Fruit fly (Drosophila melanogaster) whole organism, embryonic: ENCODE results near the gene CG14840.

ENCODE experiments used
- Ada2b ChIP-seq: fragments of 200-800 bp; sonication (Bioruptor generic); IDR thresholded peaks from 2 replicates; pipeline ENCODE4 v1.3.6; 2022; ENCODE audit warnings: missing biosample characterization, missing genetic modification characterization
- Blimp-1 ChIP-seq: fragments of 200-800 bp; sonication (Bioruptor generic); optimal IDR thresholded peaks from 3 replicates; lab custom pipeline; 2018; ENCODE audit warnings: missing biosample characterization, missing genetic modification characterization, mild to moderate bottlenecking, moderate library complexity, missing genetic modification reagents
- CG1024 ChIP-seq: fragments of 200-800 bp; sonication (Bioruptor generic); IDR thresholded peaks from 2 replicates; pipeline ENCODE4 v1.3.6; 2022; ENCODE audit warnings: missing biosample characterization, missing genetic modification characterization
- CG11696 ChIP-seq: fragments of 200-800 bp; sonication (Bioruptor generic); IDR thresholded peaks from 2 replicates; pipeline ENCODE4 v1.3.6; 2022; ENCODE audit warnings: missing biosample characterization, missing genetic modification characterization
- CG12391 ChIP-seq: fragments of 200-800 bp; sonication (Bioruptor generic); optimal IDR thresholded peaks from 3 replicates; lab custom pipeline; 2018; ENCODE audit warnings: missing biosample characterization, mild to moderate bottlenecking, missing genetic modification characterization, moderate library complexity
- CG12659 ChIP-seq: fragments of 200-800 bp; sonication (Bioruptor generic); optimal IDR thresholded peaks from 3 replicates; lab custom pipeline; 2017; ENCODE audit warnings: mild to moderate bottlenecking, missing biosample characterization, missing genetic modification reagents, missing genetic modification characterization
- CG15269 ChIP-seq: fragments of 200-800 bp; sonication (Bioruptor generic); optimal IDR thresholded peaks from 2 replicates; lab custom pipeline; 2018; ENCODE audit warnings: missing biosample characterization, mild to moderate bottlenecking, missing genetic modification characterization, moderate library complexity
- CG16813 ChIP-seq: fragments of 200-800 bp; sonication (Bioruptor generic); IDR thresholded peaks from 3 replicates; pipeline ENCODE4 v1.3.6; 2022; ENCODE audit warnings: missing biosample characterization, missing genetic modification characterization; ENCODE audit not compliant: partially characterized antibody
- CG17385 ChIP-seq: fragments of 200-800 bp; sonication (Bioruptor generic); optimal IDR thresholded peaks from 3 replicates; lab custom pipeline; 2018; ENCODE audit warnings: missing biosample characterization, mild to moderate bottlenecking, missing genetic modification characterization
- CG18262 ChIP-seq: fragments of 200-800 bp; optimal IDR thresholded peaks from 3 replicates; lab custom pipeline; 2019; ENCODE audit warnings: missing biosample characterization, mild to moderate bottlenecking, missing genetic modification characterization, moderate library complexity
- CG18476 ChIP-seq: fragments of 200-800 bp; sonication (Bioruptor generic); optimal IDR thresholded peaks from 2 replicates; lab custom pipeline; 2016; ENCODE audit warnings: missing biosample characterization, mild to moderate bottlenecking, missing genetic modification characterization
- CG18599 ChIP-seq: fragments of 200-800 bp; sonication (Bioruptor generic); optimal IDR thresholded peaks from 3 replicates; lab custom pipeline; 2017; ENCODE audit warnings: missing biosample characterization, missing genetic modification characterization, mild to moderate bottlenecking, moderate library complexity, missing genetic modification reagents
- CG2712 ChIP-seq: fragments of 200-800 bp; optimal IDR thresholded peaks from 3 replicates; lab custom pipeline; 2019; ENCODE audit warnings: missing biosample characterization, mild to moderate bottlenecking, missing genetic modification characterization, moderate library complexity
- CG31365 ChIP-seq: fragments of 200-800 bp; sonication (Bioruptor generic); optimal IDR thresholded peaks from 2 replicates; lab custom pipeline; 2018; ENCODE audit warnings: missing biosample characterization, mild to moderate bottlenecking, missing genetic modification characterization
- CG3726 ChIP-seq: fragments of 200-800 bp; sonication (Bioruptor generic); IDR thresholded peaks from 3 replicates; pipeline ENCODE4, ENCODE4 v1.3.6; 2022; ENCODE audit warnings: missing biosample characterization, missing genetic modification characterization
- CG42726 ChIP-seq: fragments of 200-800 bp; sonication (Bioruptor generic); IDR thresholded peaks from 2 replicates; pipeline ENCODE4 v1.3.6; 2022; ENCODE audit warnings: missing biosample characterization, missing genetic modification characterization; ENCODE audit not compliant: partially characterized antibody
- CG5953 ChIP-seq: fragments of 200-800 bp; sonication (Bioruptor generic); IDR thresholded peaks from 2 replicates; pipeline ENCODE4 v1.3.6; 2022; ENCODE audit warnings: missing biosample characterization, missing genetic modification characterization
- CG6254 ChIP-seq: fragments of 200-800 bp; sonication (Bioruptor generic); optimal IDR thresholded peaks from 3 replicates; lab custom pipeline; 2017; ENCODE audit warnings: mild to moderate bottlenecking, missing biosample characterization, missing genetic modification reagents, missing genetic modification characterization
- CG7556 ChIP-seq: fragments of 200-800 bp; sonication (Bioruptor generic); optimal IDR thresholded peaks from 2 replicates; lab custom pipeline; 2017; ENCODE audit warnings: missing biosample characterization, mild to moderate bottlenecking, missing genetic modification characterization
- CG7839 ChIP-seq: fragments of 200-800 bp; sonication (Bioruptor generic); optimal IDR thresholded peaks from 3 replicates; lab custom pipeline; 2018; ENCODE audit warnings: missing biosample characterization, mild to moderate bottlenecking, missing genetic modification characterization, moderate library complexity
- CG7963 ChIP-seq: fragments of 200-800 bp; sonication (Bioruptor generic); IDR thresholded peaks from 3 replicates; pipeline ENCODE4 v1.3.6; 2022; ENCODE audit warnings: missing biosample characterization, missing genetic modification characterization; ENCODE audit not compliant: partially characterized antibody
- D19A ChIP-seq: fragments of 200-800 bp; optimal IDR thresholded peaks from 3 replicates; lab custom pipeline; 2019; ENCODE audit warnings: missing biosample characterization, mild to moderate bottlenecking, missing genetic modification characterization, moderate library complexity
- Fer3 ChIP-seq: fragments of 200-800 bp; sonication (Bioruptor generic); optimal IDR thresholded peaks from 2 replicates; lab custom pipeline; 2018; ENCODE audit warnings: missing biosample characterization, mild to moderate bottlenecking, missing genetic modification characterization, moderate library complexity
- HLHmδ ChIP-seq: fragments of 200-800 bp; sonication (Bioruptor generic); optimal IDR thresholded peaks from 2 replicates; lab custom pipeline; 2018; ENCODE audit warnings: missing biosample characterization, mild to moderate bottlenecking, missing genetic modification characterization, moderate library complexity
- Hmr ChIP-seq: fragments of 200-800 bp; sonication (Bioruptor generic); optimal IDR thresholded peaks from 3 replicates; lab custom pipeline; 2017; ENCODE audit warnings: mild to moderate bottlenecking, missing biosample characterization, missing genetic modification reagents, missing genetic modification characterization
- Lhr ChIP-seq: fragments of 200-800 bp; sonication (Bioruptor generic); optimal IDR thresholded peaks from 3 replicates; lab custom pipeline; 2017; ENCODE audit warnings: mild to moderate bottlenecking, missing biosample characterization, missing genetic modification reagents, missing genetic modification characterization
- Lim3 ChIP-seq: fragments of 200-800 bp; sonication (Bioruptor generic); IDR thresholded peaks from 2 replicates; pipeline ENCODE4 v1.3.6; 2022; ENCODE audit warnings: missing biosample characterization, missing genetic modification characterization
- Med ChIP-seq: fragments of 200-800 bp; sonication (Bioruptor generic); peaks from one replicate; lab custom pipeline; 2016; ENCODE audit warnings: missing biosample characterization, missing genetic modification characterization, mild to moderate bottlenecking, inconsistent platforms, moderate library complexity
- Mrtf ChIP-seq: fragments of 200-800 bp; sonication (Bioruptor generic); IDR thresholded peaks from 3 replicates; pipeline ENCODE4 v1.3.6; 2022; ENCODE audit warnings: missing biosample characterization, missing genetic modification characterization
- Nf-YA ChIP-seq: fragments of 200-800 bp; sonication (Bioruptor generic); IDR thresholded peaks from 2 replicates; pipeline ENCODE4 v1.3.6; 2022; ENCODE audit warnings: missing biosample characterization, missing genetic modification characterization
- Rx ChIP-seq: fragments of 200-800 bp; sonication (Bioruptor generic); IDR thresholded peaks from 2 replicates; pipeline ENCODE4 v1.3.6; 2022; ENCODE audit warnings: missing biosample characterization, missing genetic modification characterization
- Ssrp ChIP-seq: fragments of 200-800 bp; sonication (Bioruptor generic); optimal IDR thresholded peaks from 2 replicates; lab custom pipeline; 2018; ENCODE audit warnings: missing biosample characterization, mild to moderate bottlenecking, missing genetic modification characterization, moderate library complexity
- Usf ChIP-seq: fragments of 200-800 bp; sonication (Bioruptor generic); optimal IDR thresholded peaks from 2 replicates; lab custom pipeline; 2017; ENCODE audit warnings: missing genotype, missing biosample characterization, missing genetic modification characterization
- Xbp1 ChIP-seq: fragments of 200-800 bp; sonication (Bioruptor generic); optimal IDR thresholded peaks from 3 replicates; lab custom pipeline; 2016; ENCODE audit warnings: missing biosample characterization, mild to moderate bottlenecking, missing genetic modification characterization
- ash1 ChIP-seq: fragments of 200-800 bp; sonication (Bioruptor generic); optimal IDR thresholded peaks from 2 replicates; lab custom pipeline; 2018; ENCODE audit warnings: missing biosample characterization, mild to moderate bottlenecking, missing genetic modification characterization
- chinmo ChIP-seq: fragments of 200-800 bp; sonication (Bioruptor generic); IDR thresholded peaks from 4 replicates; pipeline ENCODE4 v1.3.6; 2022; ENCODE audit warnings: missing biosample characterization, missing genetic modification characterization; ENCODE audit not compliant: partially characterized antibody
- dimm ChIP-seq: fragments of 200-800 bp; sonication (Bioruptor generic); IDR thresholded peaks from 2 replicates; pipeline ENCODE4 v1.3.6; 2022; ENCODE audit warnings: missing biosample characterization, missing genetic modification characterization
- dysf ChIP-seq: fragments of 200-800 bp; sonication (Bioruptor generic); IDR thresholded peaks from 3 replicates; pipeline ENCODE4 v1.3.6; 2022; ENCODE audit warnings: missing biosample characterization, missing genetic modification characterization
- gem ChIP-seq: fragments of 200-800 bp; sonication (Bioruptor generic); optimal IDR thresholded peaks from 2 replicates; lab custom pipeline; 2019; ENCODE audit warnings: missing biosample characterization, mild to moderate bottlenecking, missing genetic modification characterization, moderate library complexity
- insv ChIP-seq, 2 experiments: fragments of 200-800 bp; sonication (Bioruptor generic); optimal IDR thresholded peaks; 3 replicates each; lab custom pipeline; 2016 to 2018; ENCODE audit warnings: missing biosample characterization in 2 of 2, missing genetic modification characterization in 2 of 2
- lbe ChIP-seq: fragments of 200-800 bp; sonication (Bioruptor generic); optimal IDR thresholded peaks from 2 replicates; lab custom pipeline; 2016; ENCODE audit warnings: missing biosample characterization, mild to moderate bottlenecking, missing genetic modification characterization
- nau ChIP-seq: fragments of 200-800 bp; sonication (Bioruptor generic); optimal IDR thresholded peaks from 3 replicates; lab custom pipeline; 2017; ENCODE audit warnings: missing biosample characterization, mild to moderate bottlenecking, missing genetic modification characterization, missing genetic modification reagents
- nmo ChIP-seq: fragments of 200-800 bp; sonication (Bioruptor generic); optimal IDR thresholded peaks from 2 replicates; lab custom pipeline; 2018; ENCODE audit warnings: missing biosample characterization, mild to moderate bottlenecking, missing genetic modification characterization, moderate library complexity
- nom ChIP-seq: fragments of 200-800 bp; sonication (Bioruptor generic); optimal IDR thresholded peaks from 2 replicates; lab custom pipeline; 2017; ENCODE audit warnings: missing biosample characterization, missing genetic modification characterization, mild to moderate bottlenecking, moderate library complexity, missing genetic modification reagents
- ro ChIP-seq: fragments of 200-800 bp; sonication (Bioruptor generic); IDR thresholded peaks from 2 replicates; pipeline ENCODE4 v1.3.6; 2022; ENCODE audit warnings: missing biosample characterization, missing genetic modification characterization
- row ChIP-seq: fragments of 200-800 bp; sonication (Bioruptor generic); IDR thresholded peaks from 3 replicates; pipeline ENCODE4 v1.3.6; 2022; ENCODE audit warnings: missing biosample characterization, missing genetic modification characterization
- sens ChIP-seq: fragments of 200-800 bp; sonication (Bioruptor generic); peaks from one replicate; lab custom pipeline; 2016; ENCODE audit warnings: missing biosample characterization, missing genetic modification characterization
- ssp ChIP-seq: fragments of 200-800 bp; sonication (Bioruptor generic); IDR thresholded peaks from 2 replicates; pipeline ENCODE4 v1.3.6; 2022; ENCODE audit warnings: missing biosample characterization, missing genetic modification characterization
- toy ChIP-seq: fragments of 200-800 bp; sonication (Bioruptor generic); IDR thresholded peaks from 2 replicates; pipeline ENCODE4 v1.3.6; 2022; ENCODE audit warnings: missing biosample characterization, missing genetic modification characterization
- trem ChIP-seq: fragments of 200-800 bp; optimal IDR thresholded peaks from 3 replicates; lab custom pipeline; 2019; ENCODE audit warnings: missing biosample characterization, mild to moderate bottlenecking, missing genetic modification characterization, moderate library complexity

Gene CG14840

dm6 chr3R:14291431-14291830 lies 30.4 kb upstream of the CG14840 start (continued):
- TF ChIP-seq Hmr (GFP tag; lab: Kevin White, UChicago), result peak; percentile 2
- TF ChIP-seq nmo, result peak; percentile 14
- peak; percentile 30; the same call in 1 of the 2 replicates for TF ChIP-seq Ada2b
- no peak for TF ChIP-seq CG7963 (GFP tag; lab: Robert Waterston, UW)
- TF ChIP-seq CG7839 (tag; lab: Kevin White, UChicago), result peak; percentile 26
- peak; percentile 9 for TF ChIP-seq Xbp1 (GFP tag; lab: Kevin White, UChicago)
- no peak for TF ChIP-seq CG2712 (tag; lab: Kevin White, UChicago)
- TF ChIP-seq Rx (GFP tag; lab: Robert Waterston, UW), result peak; percentile 3; the same call in 1 of the 2 replicates
- TF ChIP-seq gem (tag; lab: Kevin White, UChicago), result peak; percentile 26
- peak; percentile 1 for TF ChIP-seq CG18262 (tag; lab: Kevin White, UChicago)
- no peak for TF ChIP-seq CG16813 (GFP tag; lab: Robert Waterston, UW)
- no peak for TF ChIP-seq Med
- TF ChIP-seq CG17385 (GFP tag; lab: Kevin White, UChicago), result peak; percentile 3
- no peak for TF ChIP-seq CG42726 (GFP tag; lab: Robert Waterston, UW)
- no peak for TF ChIP-seq CG31365 (tag; lab: Kevin White, UChicago)
- TF ChIP-seq CG6254 (GFP tag; lab: Kevin White, UChicago), result no peak
- peak; percentile 49 for TF ChIP-seq CG18599
- TF ChIP-seq CG7556, result no peak
- no peak for TF ChIP-seq ro (GFP tag; lab: Robert Waterston, UW)
- TF ChIP-seq CG15269 (tag; lab: Kevin White, UChicago), result peak; percentile 51
- TF ChIP-seq CG12659, result peak; percentile 6
- no peak for TF ChIP-seq toy (GFP tag; lab: Robert Waterston, UW)
- TF ChIP-seq HLHmδ (GFP tag; lab: Kevin White, UChicago), result no peak
- TF ChIP-seq row (GFP tag; lab: Robert Waterston, UW), result peak; percentile 48; the same call in 2 of the 3 replicates
- TF ChIP-seq Mrtf (GFP tag; lab: Robert Waterston, UW), result no peak
- peak; percentile 71 for TF ChIP-seq lbe (GFP tag; lab: Kevin White, UChicago)
- peak; percentile 22 for TF ChIP-seq Ssrp (tag; lab: Kevin White, UChicago)
- no peak for TF ChIP-seq D19A (tag; lab: Kevin White, UChicago)
- peak; percentile 74 for TF ChIP-seq nom
- TF ChIP-seq CG3726 (GFP tag; lab: Robert Waterston, UW), result no peak
- TF ChIP-seq CG11696 (GFP tag; lab: Robert Waterston, UW), result peak; percentile 51
- TF ChIP-seq Blimp-1 (GFP tag; lab: Kevin White, UChicago), result peak; percentile 33
- peak; percentile 7 for TF ChIP-seq Fer3 (tag; lab: Kevin White, UChicago)
- TF ChIP-seq Usf, result no peak
- no peak for TF ChIP-seq insv (GFP tag; optimal IDR thresholded peaks at IDR 0.05; lab: Kevin White, UChicago)
- TF ChIP-seq CG5953 (GFP tag; lab: Robert Waterston, UW), result no peak
- no peak for TF ChIP-seq trem
- TF ChIP-seq CG18476 (GFP tag; lab: Kevin White, UChicago), result no peak
- no peak for TF ChIP-seq ssp
- peak; percentile 16 for TF ChIP-seq CG12391
- TF ChIP-seq Lhr (GFP tag; lab: Kevin White, UChicago), result no peak
- 0 out of 4 replicates have a peak, but pooled peaks have one; percentile 52 for TF ChIP-seq chinmo
- TF ChIP-seq Lim3 (GFP tag; lab: Robert Waterston, UW), result no peak
- TF ChIP-seq ash1 (GFP tag; lab: Kevin White, UChicago), result no peak
- no peak for TF ChIP-seq Nf-YA (GFP tag; lab: Robert Waterston, UW)
- peak; percentile 52 for TF ChIP-seq sens (GFP tag; lab: Kevin White, UChicago)
- TF ChIP-seq dysf (GFP tag; lab: Robert Waterston, UW), result peak; percentile 34; the same call in 1 of the 3 replicates
- no peak for TF ChIP-seq nau (GFP tag; lab: Kevin White, UChicago)
- TF ChIP-seq CG1024, result no peak
- no peak for TF ChIP-seq dimm (GFP tag; lab: Robert Waterston, UW)
